Fruit fly (Drosophila melanogaster) whole organism, prepupa: ENCODE results near the gene CG13896.

Experiments used
- Blimp-1 ChIP-seq: fragments of 200-800 bp; sonication (Bioruptor generic); optimal IDR thresholded peaks from 3 replicates; lab custom pipeline; 2017; ENCODE audit warnings: missing biosample characterization, missing genetic modification characterization, mild to moderate bottlenecking, moderate library complexity, missing genetic modification reagents
- CG10631 ChIP-seq: fragments of 200-800 bp; sonication (Bioruptor generic); optimal IDR thresholded peaks from 2 replicates; lab custom pipeline; 2016; ENCODE audit warnings: missing biosample characterization, missing genetic modification characterization
- CG10669 ChIP-seq: fragments of 200-800 bp; sonication (Bioruptor generic); optimal IDR thresholded peaks from 3 replicates; lab custom pipeline; 2018; ENCODE audit warnings: missing biosample characterization, mild to moderate bottlenecking, missing genetic modification characterization, moderate library complexity
- CG11294 ChIP-seq: fragments of 200-800 bp; sonication (Bioruptor generic); IDR thresholded peaks from 2 replicates; pipeline ENCODE4 v1.3.6; 2022; ENCODE audit warnings: missing biosample characterization, missing genetic modification characterization
- CG11762 ChIP-seq: fragments of 200-800 bp; sonication (Bioruptor generic); optimal IDR thresholded peaks from 3 replicates; lab custom pipeline; 2016; ENCODE audit warnings: missing biosample characterization, missing genetic modification characterization; ENCODE audit not compliant: insufficient read depth
- CG11902 ChIP-seq: fragments of 200-800 bp; sonication (Bioruptor generic); optimal IDR thresholded peaks from 3 replicates; lab custom pipeline; 2016; ENCODE audit warnings: missing biosample characterization, missing genetic modification characterization
- CG1621 ChIP-seq: fragments of 200-800 bp; sonication (Bioruptor generic); optimal IDR thresholded peaks from 3 replicates; lab custom pipeline; 2018; ENCODE audit warnings: missing biosample characterization, mild to moderate bottlenecking, missing genetic modification characterization
- CG16779 ChIP-seq: fragments of 200-800 bp; sonication (Bioruptor generic); optimal IDR thresholded peaks from 3 replicates; lab custom pipeline; 2017; ENCODE audit warnings: missing biosample characterization, mild to moderate bottlenecking, missing genetic modification characterization
- CG3032 ChIP-seq: fragments of 200-800 bp; optimal IDR thresholded peaks from 2 replicates; lab custom pipeline; 2019; ENCODE audit warnings: missing biosample characterization, mild to moderate bottlenecking, missing genetic modification characterization, moderate library complexity
- CG31627 ChIP-seq: fragments of 200-800 bp; sonication (Bioruptor generic); optimal IDR thresholded peaks from 3 replicates; lab custom pipeline; 2016; ENCODE audit warnings: missing biosample characterization, missing genetic modification characterization
- CG34406 ChIP-seq: fragments of 200-800 bp; sonication (Bioruptor generic); optimal IDR thresholded peaks from 3 replicates; lab custom pipeline; 2016; ENCODE audit warnings: missing biosample characterization, missing genetic modification characterization
- CG3919 ChIP-seq: fragments of 200-800 bp; sonication (Bioruptor generic); optimal IDR thresholded peaks from 3 replicates; lab custom pipeline; 2016; ENCODE audit warnings: missing biosample characterization, missing genetic modification characterization
- CG4318 ChIP-seq: fragments of 200-800 bp; sonication (Bioruptor generic); optimal IDR thresholded peaks from 3 replicates; lab custom pipeline; 2017; ENCODE audit warnings: missing biosample characterization, mild to moderate bottlenecking, missing genetic modification characterization
- CG6163 ChIP-seq: fragments of 200-800 bp; sonication (Bioruptor generic); IDR thresholded peaks from 3 replicates; pipeline ENCODE4 v1.3.6; 2022; ENCODE audit warnings: missing biosample characterization, missing genetic modification characterization
- CG6276 ChIP-seq: fragments of 200-800 bp; sonication (Bioruptor generic); optimal IDR thresholded peaks from 2 replicates; lab custom pipeline; 2017; ENCODE audit warnings: missing biosample characterization, mild to moderate bottlenecking, missing genetic modification characterization
- CG6792 ChIP-seq: fragments of 200-800 bp; sonication (Bioruptor generic); optimal IDR thresholded peaks from 3 replicates; lab custom pipeline; 2016; ENCODE audit warnings: missing biosample characterization, missing genetic modification characterization
- CG6808 ChIP-seq: fragments of 200-800 bp; sonication (Bioruptor generic); optimal IDR thresholded peaks from 3 replicates; lab custom pipeline; 2017; ENCODE audit warnings: missing biosample characterization, missing genetic modification characterization, mild to moderate bottlenecking, moderate library complexity, missing genetic modification reagents
- CG6854 ChIP-seq: fragments of 200-800 bp; sonication (Bioruptor generic); optimal IDR thresholded peaks from 2 replicates; lab custom pipeline; 2017; ENCODE audit warnings: missing biosample characterization, mild to moderate bottlenecking, missing genetic modification characterization
- CG7368 ChIP-seq: fragments of 200-800 bp; sonication (Bioruptor generic); optimal IDR thresholded peaks from 3 replicates; lab custom pipeline; 2016; ENCODE audit warnings: missing biosample characterization, missing genetic modification characterization
- CG8119 ChIP-seq: fragments of 200-800 bp; sonication (Bioruptor generic); IDR thresholded peaks from 3 replicates; pipeline ENCODE4 v1.3.6; 2022; ENCODE audit warnings: missing biosample characterization, missing genetic modification characterization
- CG8319 ChIP-seq: fragments of 200-800 bp; sonication (Bioruptor generic); optimal IDR thresholded peaks from 3 replicates; lab custom pipeline; 2016; ENCODE audit warnings: missing biosample characterization, missing genetic modification characterization
- CG8632 ChIP-seq: fragments of 200-800 bp; sonication (Bioruptor generic); optimal IDR thresholded peaks from 3 replicates; lab custom pipeline; 2016; ENCODE audit warnings: missing biosample characterization, missing genetic modification characterization
- Eip75B ChIP-seq: fragments of 200-800 bp; sonication (Bioruptor generic); optimal IDR thresholded peaks from 3 replicates; lab custom pipeline; 2016; ENCODE audit warnings: missing biosample characterization, missing genetic modification characterization
- Eip78C ChIP-seq: fragments of 200-800 bp; sonication (Bioruptor generic); peaks from one replicate; lab custom pipeline; 2016; ENCODE audit warnings: missing biosample characterization, missing genetic modification characterization
- Eip93F ChIP-seq: fragments of 200-800 bp; sonication (Bioruptor generic); optimal IDR thresholded peaks from 2 replicates; lab custom pipeline; 2016; ENCODE audit warnings: missing biosample characterization, mild to moderate bottlenecking, missing genetic modification characterization
- Ets21C ChIP-seq: fragments of 200-800 bp; sonication (Bioruptor generic); optimal IDR thresholded peaks from 3 replicates; lab custom pipeline; 2016; ENCODE audit warnings: missing biosample characterization, missing genetic modification characterization
- Ets96B ChIP-seq: fragments of 200-800 bp; optimal IDR thresholded peaks from 2 replicates; lab custom pipeline; 2019; ENCODE audit warnings: missing biosample characterization, mild to moderate bottlenecking, missing genetic modification characterization, moderate library complexity
- Gug ChIP-seq: fragments of 200-800 bp; sonication (Bioruptor generic); IDR thresholded peaks from 2 replicates; pipeline ENCODE4 v1.3.6; 2022; ENCODE audit warnings: missing biosample characterization, missing genetic modification characterization
- Hr38 ChIP-seq: sonication (Bioruptor generic); optimal IDR thresholded peaks from 2 replicates; lab custom pipeline; 2016; ENCODE audit warnings: missing biosample characterization, missing genetic modification characterization
- Hr39 ChIP-seq: fragments of 200-800 bp; sonication (Bioruptor generic); optimal IDR thresholded peaks from 2 replicates; lab custom pipeline; 2016; ENCODE audit warnings: missing biosample characterization, missing genetic modification characterization
- Hr4 ChIP-seq: fragments of 200-800 bp; sonication (Bioruptor generic); optimal IDR thresholded peaks from 3 replicates; lab custom pipeline; 2016; ENCODE audit warnings: missing biosample characterization, missing genetic modification characterization
- Lpt ChIP-seq: fragments of 200-800 bp; sonication (Bioruptor generic); optimal IDR thresholded peaks from 3 replicates; lab custom pipeline; 2016; ENCODE audit warnings: missing biosample characterization, missing genetic modification characterization
- Met ChIP-seq: fragments of 200-800 bp; sonication (Bioruptor generic); optimal IDR thresholded peaks from 3 replicates; lab custom pipeline; 2016; ENCODE audit warnings: missing biosample characterization, missing genetic modification characterization
- OdsH ChIP-seq: fragments of 200-800 bp; sonication (Bioruptor generic); optimal IDR thresholded peaks from 3 replicates; lab custom pipeline; 2016; ENCODE audit warnings: missing biosample characterization, missing genetic modification characterization
- Smox ChIP-seq: fragments of 200-800 bp; sonication (Bioruptor generic); optimal IDR thresholded peaks from 3 replicates; lab custom pipeline; 2016; ENCODE audit warnings: missing biosample characterization, missing genetic modification characterization
- Sox14 ChIP-seq: fragments of 200-800 bp; sonication (Bioruptor generic); optimal IDR thresholded peaks from 3 replicates; lab custom pipeline; 2016; ENCODE audit warnings: missing biosample characterization, missing genetic modification characterization
- achi ChIP-seq: fragments of 200-800 bp; sonication (Bioruptor generic); optimal IDR thresholded peaks from 3 replicates; lab custom pipeline; 2016; ENCODE audit warnings: missing biosample characterization, missing genetic modification characterization
- acj6 ChIP-seq: fragments of 200-800 bp; sonication (Bioruptor generic); optimal IDR thresholded peaks from 3 replicates; lab custom pipeline; 2016; ENCODE audit warnings: missing biosample characterization, missing genetic modification characterization
- cyc ChIP-seq: fragments of 200-800 bp; sonication (Bioruptor generic); optimal IDR thresholded peaks from 3 replicates; lab custom pipeline; 2016; ENCODE audit warnings: missing biosample characterization, missing genetic modification characterization
- dac ChIP-seq: fragments of 200-800 bp; sonication (Bioruptor generic); optimal IDR thresholded peaks from 2 replicates; lab custom pipeline; 2017; ENCODE audit warnings: missing biosample characterization, mild to moderate bottlenecking, missing genetic modification characterization
- dsx ChIP-seq: fragments of 200-800 bp; optimal IDR thresholded peaks from 3 replicates; lab custom pipeline; 2019; ENCODE audit warnings: missing biosample characterization, mild to moderate bottlenecking, missing genetic modification characterization, moderate library complexity; ENCODE audit not compliant: poor library complexity, severe bottlenecking
- eg ChIP-seq: fragments of 200-800 bp; sonication (Bioruptor generic); IDR thresholded peaks from 3 replicates; pipeline ENCODE4 v1.3.6; 2022; ENCODE audit warnings: missing biosample characterization, missing genetic modification characterization
- esn ChIP-seq: fragments of 200-800 bp; sonication (Bioruptor generic); optimal IDR thresholded peaks from 2 replicates; lab custom pipeline; 2016; ENCODE audit warnings: missing biosample characterization, mild to moderate bottlenecking, missing genetic modification characterization, moderate library complexity
- fd59A ChIP-seq: fragments of 200-800 bp; sonication (Bioruptor generic); optimal IDR thresholded peaks from 2 replicates; lab custom pipeline; 2017; ENCODE audit warnings: missing biosample characterization, mild to moderate bottlenecking, missing genetic modification characterization, missing genetic modification reagents
- fd85E ChIP-seq: fragments of 200-800 bp; sonication (Bioruptor generic); optimal IDR thresholded peaks from 3 replicates; lab custom pipeline; 2016; ENCODE audit warnings: missing biosample characterization, missing genetic modification characterization
- fkh ChIP-seq: fragments of 200-800 bp; sonication (Bioruptor generic); optimal IDR thresholded peaks from 3 replicates; lab custom pipeline; 2017; ENCODE audit warnings: missing biosample characterization, mild to moderate bottlenecking, missing genetic modification characterization, moderate library complexity
- net ChIP-seq: fragments of 200-800 bp; sonication (Bioruptor generic); optimal IDR thresholded peaks from 3 replicates; lab custom pipeline; 2016; ENCODE audit warnings: missing biosample characterization, missing genetic modification characterization
- pdm3 ChIP-seq: fragments of 200-800 bp; sonication (Bioruptor generic); optimal IDR thresholded peaks from 3 replicates; lab custom pipeline; 2016; ENCODE audit warnings: missing biosample characterization, missing genetic modification characterization
- salr ChIP-seq, 2 experiments: fragments of 200-800 bp; sonication (Bioruptor generic); optimal IDR thresholded peaks; 3 replicates each; lab custom pipeline; 2016 to 2018; ENCODE audit warnings: missing biosample characterization in 2 of 2, missing genetic modification characterization in 2 of 2, mild to moderate bottlenecking in 1 of 2
- ss ChIP-seq, 2 experiments: fragments of 200-800 bp; sonication (Bioruptor generic); optimal IDR thresholded peaks; 2 replicates in 1 of 2; 3 replicates in 1 of 2; lab custom pipeline; 2017 to 2018; ENCODE audit warnings: mild to moderate bottlenecking in 2 of 2, missing biosample characterization in 2 of 2, missing genetic modification characterization in 2 of 2, moderate library complexity in 1 of 2
- svp ChIP-seq: fragments of 200-800 bp; sonication (Bioruptor generic); peaks from one replicate; lab custom pipeline; 2016; ENCODE audit warnings: missing biosample characterization, missing genetic modification characterization
- topi ChIP-seq: fragments of 200-800 bp; sonication (Bioruptor generic); optimal IDR thresholded peaks from 3 replicates; lab custom pipeline; 2016; ENCODE audit warnings: missing biosample characterization, missing genetic modification characterization
- vri ChIP-seq: fragments of 200-800 bp; sonication (Bioruptor generic); optimal IDR thresholded peaks from 3 replicates; lab custom pipeline; 2016; ENCODE audit warnings: missing biosample characterization, mild to moderate bottlenecking, missing genetic modification characterization

The CG13896 gene

dm6 chr3L:754612-755011 is 43.0 kb upstream of the CG13896 start:
- TF ChIP-seq CG31627 (no peak), CG11294 (GFP tag; lab: Robert Waterston, UW) (0 out of 2 replicates have a peak, but pooled peaks have one; percentile 23), ss (GFP tag; optimal IDR thresholded peaks at IDR 0.05; lab: Kevin White, UChicago) (no peak), Smox (peak; percentile 29), Hr38 (GFP tag; lab: Kevin White, UChicago) (no peak), CG6276 (GFP tag; lab: Kevin White, UChicago) (no peak), CG11902 (GFP tag; lab: Kevin White, UChicago) (no peak), Met (GFP tag; lab: Kevin White, UChicago) (peak; percentile 47), CG3032 (no peak), Hr4 (GFP tag; lab: Kevin White, UChicago) (peak; percentile 52), dsx (no peak), CG8632 (GFP tag; lab: Kevin White, UChicago) (no peak), pdm3 (GFP tag; lab: Kevin White, UChicago) (peak; percentile 45), CG6163 (GFP tag; lab: Robert Waterston, UW) (peak; percentile 58; the same call in 2 of the 3 replicates), Sox14 (no peak), esn (GFP tag; lab: Kevin White, UChicago) (peak; percentile 10), CG16779 (tag; lab: Kevin White, UChicago) (no peak), fkh (GFP tag; lab: Kevin White, UChicago) (no peak), dac (GFP tag; lab: Kevin White, UChicago) (peak; percentile 3), fd85E (no peak), Lpt (GFP tag; lab: Kevin White, UChicago) (peak; percentile 31), CG3919 (GFP tag; lab: Kevin White, UChicago) (no peak), achi (no peak), cyc (GFP tag; lab: Kevin White, UChicago) (no peak), CG6808 (no peak), salr (GFP tag; optimal IDR thresholded peaks at IDR 0.05; lab: Kevin White, UChicago) (peak in 1 of 2 experiments; percentile 4), CG6854 (GFP tag; lab: Kevin White, UChicago) (no peak), CG10669 (GFP tag; lab: Kevin White, UChicago) (no peak), Eip93F (GFP tag; lab: Kevin White, UChicago) (no peak), vri (GFP tag; lab: Kevin White, UChicago) (no peak), Eip75B (peak; percentile 46), acj6 (peak; percentile 13), topi (no peak), CG1621 (tag; lab: Kevin White, UChicago) (no peak), CG10631 (GFP tag; lab: Kevin White, UChicago) (peak; percentile 41), CG7368 (GFP tag; lab: Kevin White, UChicago) (no peak), Eip78C (GFP tag; lab: Kevin White, UChicago) (peak; percentile 74), CG6792 (GFP tag; lab: Kevin White, UChicago) (no peak), Gug (GFP tag; lab: Robert Waterston, UW) (no peak), Ets96B (tag; lab: Kevin White, UChicago) (no peak), Hr39 (GFP tag; lab: Kevin White, UChicago) (no peak), fd59A (GFP tag; lab: Kevin White, UChicago) (no peak), CG8319 (no peak), Blimp-1 (GFP tag; lab: Kevin White, UChicago) (no peak), eg (GFP tag; lab: Robert Waterston, UW) (peak; percentile 34; the same call in 1 of the 3 replicates), CG4318 (GFP tag; lab: Kevin White, UChicago) (peak; percentile 30), CG11762 (no peak), svp (GFP tag; lab: Kevin White, UChicago) (peak; percentile 62), net (GFP tag; lab: Kevin White, UChicago) (peak; percentile 1), CG34406 (GFP tag; lab: Kevin White, UChicago) (peak; percentile 7), CG8119 (GFP tag; lab: Robert Waterston, UW) (peak; percentile 74), OdsH (GFP tag; lab: Kevin White, UChicago) (peak; percentile 39), Ets21C (GFP tag; lab: Kevin White, UChicago) (no peak)
